Worm (Caenorhabditis elegans) whole organism, L1 larva: Measurements from ENCODE around the gene Y41E3.7.

Source experiments
- C16A3.4 ChIP-seq: fragments of 150-350 bp; optimal IDR thresholded peaks from 2 replicates; lab custom pipeline; 2014; ENCODE audit warnings: missing biosample characterization, missing genetic modification characterization
- alr-1 ChIP-seq: fragments of 200-800 bp; sonication (Bioruptor generic); optimal IDR thresholded peaks from 2 replicates; lab custom pipeline; 2018; ENCODE audit warnings: borderline replicate concordance, mild to moderate bottlenecking, missing genetic modification characterization, missing compliant biosample characterization
- aly-2 ChIP-seq: fragments of 150-350 bp; optimal IDR thresholded peaks from 2 replicates; lab custom pipeline; 2014; ENCODE audit warnings: missing biosample characterization, missing genetic modification characterization
- ceh-8 ChIP-seq: fragments of 200-800 bp; sonication (Bioruptor generic); optimal IDR thresholded peaks from 2 replicates; lab custom pipeline; 2018; ENCODE audit warnings: mild to moderate bottlenecking, missing genetic modification characterization, moderate library complexity, missing compliant biosample characterization
- ceh-82 ChIP-seq, 3 experiments: fragments of 150-350 bp in 1 of 3; sonication (generic microtip) in 2 of 3; optimal IDR thresholded peaks; 2 replicates each; lab custom pipeline; 2014 to 2017; ENCODE audit warnings: missing biosample characterization in 3 of 3, missing genetic modification characterization in 3 of 3
- ces-1 ChIP-seq: fragments of 150-350 bp; optimal IDR thresholded peaks from 2 replicates; lab custom pipeline; 2014; ENCODE audit warnings: missing biosample characterization, missing genetic modification reagents, missing genetic modification characterization
- dpl-1 ChIP-seq, 3 experiments: fragments of 150-350 bp in 2 of 3; sonication (generic microtip) in 1 of 3; optimal IDR thresholded peaks; 2 replicates each; lab custom pipeline; 2014 to 2017; ENCODE audit warnings: missing biosample characterization in 3 of 3, missing genetic modification characterization in 3 of 3, missing genetic modification reagents in 3 of 3
- dsc-1 ChIP-seq: sonication (generic microtip); optimal IDR thresholded peaks from 2 replicates; lab custom pipeline; 2016; ENCODE audit warnings: mild to moderate bottlenecking, missing genetic modification characterization, missing compliant biosample characterization
- efl-1 ChIP-seq, 4 experiments: fragments of 150-350 bp; optimal IDR thresholded peaks in 3 of 4; peaks in 1 of 4; 1 replicate in 1 of 4; 2 replicates in 3 of 4; lab custom pipeline; 2014; ENCODE audit warnings: missing biosample characterization in 2 of 4, missing genetic modification characterization in 2 of 4, missing genetic modification reagents in 2 of 4
- egl-13 ChIP-seq: sonication (generic microtip); optimal IDR thresholded peaks from 2 replicates; lab custom pipeline; 2016; ENCODE audit warnings: missing genotype, missing genetic modification reagents, missing genetic modification characterization, missing compliant biosample characterization
- egl-27 ChIP-seq, 2 experiments: fragments of 150-350 bp in 1 of 2; sonication (generic microtip); optimal IDR thresholded peaks; 3 replicates each; lab custom pipeline; 2017 to 2018; ENCODE audit warnings: missing biosample characterization in 2 of 2, missing genetic modification characterization in 2 of 2, missing genetic modification reagents in 2 of 2
- elt-2 ChIP-seq: sonication (generic microtip); optimal IDR thresholded peaks from 2 replicates; lab custom pipeline; 2016; ENCODE audit warnings: missing genetic modification characterization, mild to moderate bottlenecking, inconsistent platforms, missing compliant biosample characterization, missing genetic modification reagents
- elt-3 ChIP-seq, 6 experiments: fragments of 150-350 bp in 1 of 6; sonication (generic microtip); optimal IDR thresholded peaks; 2 replicates each; lab custom pipeline; 2017 to 2018; ENCODE audit warnings: missing biosample characterization in 6 of 6, missing genetic modification characterization in 6 of 6, inconsistent platforms in 1 of 6
- ets-5 ChIP-seq: fragments of 200-800 bp; sonication (Bioruptor generic); IDR thresholded peaks from 2 replicates; pipeline ENCODE4 v1.3.6; 2022; ENCODE audit warnings: missing genetic modification characterization, missing compliant biosample characterization
- grh-1 ChIP-seq: fragments of 200-800 bp; sonication (Bioruptor generic); IDR thresholded peaks from 2 replicates; pipeline ENCODE4 v1.3.6; 2022; ENCODE audit warnings: missing genetic modification reagents, missing genetic modification characterization, missing compliant biosample characterization
- hlh-17 ChIP-seq: fragments of 200-800 bp; sonication (Bioruptor generic); optimal IDR thresholded peaks from 2 replicates; lab custom pipeline; 2018; ENCODE audit warnings: missing genetic modification characterization, mild to moderate bottlenecking, missing compliant biosample characterization, moderate library complexity, borderline replicate concordance
- hpl-2 ChIP-seq: fragments of 150-350 bp; optimal IDR thresholded peaks from 2 replicates; lab custom pipeline; 2014; ENCODE audit warnings: missing biosample characterization, missing genetic modification reagents, missing genetic modification characterization
- jun-1 ChIP-seq: fragments of 150-350 bp; optimal IDR thresholded peaks from 2 replicates; lab custom pipeline; 2014; ENCODE audit warnings: missing biosample characterization, missing genetic modification reagents, missing genetic modification characterization
- lin-14 ChIP-seq: fragments of 200-800 bp; sonication (Bioruptor generic); optimal IDR thresholded peaks from 2 replicates; lab custom pipeline; 2018; ENCODE audit warnings: mild to moderate bottlenecking, missing genetic modification characterization, moderate library complexity, missing compliant biosample characterization
- lin-35 ChIP-seq, 2 experiments: fragments of 150-350 bp; optimal IDR thresholded peaks; 2 replicates each; lab custom pipeline; 2014; ENCODE audit warnings: missing biosample characterization in 2 of 2, missing genetic modification characterization in 2 of 2, missing genetic modification reagents in 2 of 2
- lin-39 ChIP-seq: fragments of 150-350 bp; optimal IDR thresholded peaks from 2 replicates; lab custom pipeline; 2014; ENCODE audit warnings: missing biosample characterization, missing genetic modification reagents, missing genetic modification characterization
- lir-3 ChIP-seq: sonication (generic microtip); optimal IDR thresholded peaks from 2 replicates; lab custom pipeline; 2016; ENCODE audit warnings: mild to moderate bottlenecking, missing genetic modification characterization, moderate library complexity, missing compliant biosample characterization; ENCODE audit not compliant: poor library complexity
- lsy-2 ChIP-seq, 2 experiments: fragments of 150-350 bp; optimal IDR thresholded peaks; 2 replicates each; lab custom pipeline; 2014; ENCODE audit warnings: missing biosample characterization in 2 of 2, missing genetic modification characterization in 2 of 2
- mef-2 ChIP-seq: fragments of 150-350 bp; optimal IDR thresholded peaks from 2 replicates; lab custom pipeline; 2014; ENCODE audit warnings: missing biosample characterization, missing genetic modification characterization
- nhr-11 ChIP-seq: fragments of 150-350 bp; optimal IDR thresholded peaks from 2 replicates; lab custom pipeline; 2014; ENCODE audit warnings: missing biosample characterization, missing genetic modification characterization
- nhr-12 ChIP-seq: sonication (generic microtip); optimal IDR thresholded peaks from 2 replicates; lab custom pipeline; 2017; ENCODE audit warnings: missing biosample characterization, missing genetic modification characterization
- nhr-28 ChIP-seq: fragments of 150-350 bp; optimal IDR thresholded peaks from 2 replicates; lab custom pipeline; 2014; ENCODE audit warnings: missing biosample characterization, missing genetic modification characterization
- nhr-47 ChIP-seq: sonication (generic microtip); optimal IDR thresholded peaks from 2 replicates; lab custom pipeline; 2016; ENCODE audit warnings: mild to moderate bottlenecking, missing genetic modification characterization, moderate library complexity, missing compliant biosample characterization
- nhr-71 ChIP-seq: sonication (generic microtip); optimal IDR thresholded peaks from 2 replicates; lab custom pipeline; 2016; ENCODE audit warnings: mild to moderate bottlenecking, missing genetic modification characterization, moderate library complexity, missing compliant biosample characterization
- nhr-76 ChIP-seq: sonication (generic microtip); optimal IDR thresholded peaks from 2 replicates; lab custom pipeline; 2017; ENCODE audit warnings: missing biosample characterization, missing genetic modification characterization
- nhr-77 ChIP-seq: fragments of 150-350 bp; optimal IDR thresholded peaks from 2 replicates; lab custom pipeline; 2014; ENCODE audit warnings: missing biosample characterization, missing genetic modification characterization
- nhr-85 ChIP-seq: sonication (generic microtip); peaks from one replicate; lab custom pipeline; 2016; ENCODE audit warnings: missing genetic modification characterization, inconsistent platforms, missing compliant biosample characterization
- nhr-90 ChIP-seq: sonication (generic microtip); optimal IDR thresholded peaks from 2 replicates; lab custom pipeline; 2016; ENCODE audit warnings: mild to moderate bottlenecking, missing genetic modification characterization, missing compliant biosample characterization; ENCODE audit not compliant: poor library complexity
- pax-3 ChIP-seq: fragments of 200-800 bp; sonication (Bioruptor generic); optimal IDR thresholded peaks from 2 replicates; lab custom pipeline; 2018; ENCODE audit warnings: mild to moderate bottlenecking, missing genetic modification characterization, moderate library complexity, missing compliant biosample characterization
- snpc-4 ChIP-seq: fragments of 150-350 bp; optimal IDR thresholded peaks from 2 replicates; lab custom pipeline; 2014; ENCODE audit warnings: missing biosample characterization, missing genetic modification characterization
- snu-23 ChIP-seq: sonication (generic microtip); optimal IDR thresholded peaks from 2 replicates; lab custom pipeline; 2016; ENCODE audit warnings: missing genetic modification characterization, missing compliant biosample characterization
- sox-4 ChIP-seq: sonication (generic microtip); optimal IDR thresholded peaks from 2 replicates; lab custom pipeline; 2016; ENCODE audit warnings: missing genetic modification characterization, missing compliant biosample characterization
- sptf-1 ChIP-seq: fragments of 150-350 bp; optimal IDR thresholded peaks from 2 replicates; lab custom pipeline; 2014; ENCODE audit warnings: missing biosample characterization, missing genetic modification characterization
- tlp-1 ChIP-seq: fragments of 150-350 bp; optimal IDR thresholded peaks from 2 replicates; lab custom pipeline; 2014; ENCODE audit warnings: missing biosample characterization, missing genetic modification characterization
- ztf-4 ChIP-seq: fragments of 150-350 bp; optimal IDR thresholded peaks from 2 replicates; lab custom pipeline; 2014; ENCODE audit warnings: missing biosample characterization, missing genetic modification characterization

Y41E3.7 gene

DNA sequence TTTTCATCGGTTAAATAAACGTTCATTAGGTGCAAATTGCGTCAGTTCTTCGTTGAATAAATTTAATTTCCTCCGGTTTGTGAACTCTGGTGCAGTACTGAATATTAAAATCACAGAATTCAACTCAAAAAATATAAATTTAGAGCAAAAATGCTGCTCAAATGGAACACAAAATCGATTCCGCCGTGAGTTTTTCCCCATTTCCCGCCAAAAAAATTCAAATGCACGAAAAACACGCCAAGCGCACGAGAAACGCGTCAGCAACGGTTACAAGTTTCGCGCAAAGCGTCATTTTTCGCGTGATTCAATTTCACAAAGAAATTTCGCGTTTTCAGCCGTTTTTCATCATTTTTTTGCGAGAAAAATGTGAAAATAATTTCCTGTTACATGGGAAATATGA, 25.6 kb downstream of the Y41E3.7 start, which contains the start of gene hrpu-1 (continued):
- no peak for TF ChIP-seq elt-2 (tag; lab: Kevin White, UChicago)
- no peak for TF ChIP-seq ets-5
- no peak for TF ChIP-seq egl-27 (tag; optimal IDR thresholded peaks at IDR 0.05; lab: Kevin White, UChicago)
- TF ChIP-seq elt-3 (tag; optimal IDR thresholded peaks at IDR 0.05; lab: Kevin White, UChicago): peak in 2 of 6 experiments; percentile 32 to 51
- TF ChIP-seq nhr-77: peak; percentile 72
- TF ChIP-seq dsc-1 (tag; lab: Kevin White, UChicago): peak; percentile 73
- peak; percentile 73 for TF ChIP-seq snpc-4 (tag; lab: Kevin White, UChicago)
- peak; percentile 88 to 94 for TF ChIP-seq lsy-2 (tag; optimal IDR thresholded peaks at IDR 0.05; lab: Kevin White, UChicago)
- no peak for TF ChIP-seq alr-1 (tag; lab: Kevin White, UChicago)
- peak; percentile 74 for TF ChIP-seq lin-39 (tag; lab: Kevin White, UChicago)
- TF ChIP-seq nhr-47 (tag; lab: Kevin White, UChicago): peak; percentile 90

DNA sequence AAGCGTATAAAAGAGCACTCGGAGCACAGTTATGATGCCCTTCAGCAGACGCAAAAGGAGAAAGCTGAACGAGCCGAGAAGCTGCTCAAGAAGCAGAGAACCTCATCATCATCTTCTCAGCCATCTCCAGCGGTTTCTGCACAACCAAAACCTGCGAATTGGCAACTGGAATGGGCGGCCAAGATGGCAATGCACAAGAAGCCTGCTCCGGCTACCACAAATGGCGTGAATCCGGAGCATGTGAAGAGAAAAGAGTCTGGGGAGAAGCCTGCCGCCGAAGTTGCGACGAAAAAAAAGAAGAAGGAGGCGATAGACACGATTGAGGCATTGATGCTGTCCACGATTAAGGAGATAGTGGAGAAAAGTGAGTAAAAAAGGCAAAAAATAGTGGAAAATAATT, 27.3 kb downstream of the Y41E3.7 start:
- no peak for TF ChIP-seq nhr-11
- TF ChIP-seq nhr-85 (tag; lab: Kevin White, UChicago): no peak
- TF ChIP-seq nhr-76 (tag; lab: Kevin White, UChicago): no peak

DNA sequence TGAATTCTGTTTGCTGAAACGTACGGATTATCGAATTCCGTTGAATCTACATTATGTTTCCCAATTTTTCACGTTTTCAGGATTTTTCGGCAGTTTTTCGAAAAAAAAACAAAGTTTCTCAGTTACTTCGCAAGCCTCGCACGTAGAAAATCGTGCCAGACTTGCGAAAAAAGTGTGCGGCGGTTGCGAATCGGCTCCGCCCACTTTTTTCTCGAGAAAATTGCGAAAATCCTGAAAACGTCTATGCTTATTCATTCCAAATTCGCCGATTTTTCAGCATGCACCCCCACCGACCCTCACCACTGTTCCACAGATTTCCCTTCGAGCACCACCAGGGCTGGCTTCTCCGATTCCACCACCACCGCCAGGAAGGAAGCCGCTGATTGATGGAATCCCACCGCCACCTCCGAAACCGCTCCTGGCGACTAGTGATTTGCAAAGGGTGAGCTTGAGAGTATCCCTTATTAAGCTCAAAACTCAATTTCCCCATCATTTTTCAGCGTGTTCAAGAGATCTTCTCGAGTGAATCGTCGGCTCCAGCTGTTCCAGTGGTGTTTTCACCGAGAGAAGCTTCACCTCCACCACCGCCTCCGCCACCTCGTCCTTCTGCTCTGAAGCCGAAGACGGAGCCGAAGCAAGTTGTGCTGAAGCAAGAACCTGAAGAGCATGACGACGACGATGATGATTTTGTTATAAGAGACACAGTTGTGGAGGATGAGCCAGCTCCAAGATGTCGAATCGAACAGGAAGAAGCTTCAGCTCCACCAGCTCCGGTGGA, 28.5 kb downstream of the Y41E3.7 start:
- TF ChIP-seq ceh-8 (peak; percentile 8), efl-1 (optimal IDR thresholded peaks at IDR 0.05; lab: Kevin White, UChicago) (no peak), efl-1 (GFP tag; optimal IDR thresholded peaks at IDR 0.05 in 1 of 2; lab: Kevin White, UChicago) (peak in 1 of 2 experiments; percentile 14), nhr-76 (tag; lab: Kevin White, UChicago) (no peak), lin-35 (GFP tag; optimal IDR thresholded peaks at IDR 0.05; lab: Kevin White, UChicago) (no peak), dsc-1 (tag; lab: Kevin White, UChicago) (no peak), nhr-12 (no peak)

DNA sequence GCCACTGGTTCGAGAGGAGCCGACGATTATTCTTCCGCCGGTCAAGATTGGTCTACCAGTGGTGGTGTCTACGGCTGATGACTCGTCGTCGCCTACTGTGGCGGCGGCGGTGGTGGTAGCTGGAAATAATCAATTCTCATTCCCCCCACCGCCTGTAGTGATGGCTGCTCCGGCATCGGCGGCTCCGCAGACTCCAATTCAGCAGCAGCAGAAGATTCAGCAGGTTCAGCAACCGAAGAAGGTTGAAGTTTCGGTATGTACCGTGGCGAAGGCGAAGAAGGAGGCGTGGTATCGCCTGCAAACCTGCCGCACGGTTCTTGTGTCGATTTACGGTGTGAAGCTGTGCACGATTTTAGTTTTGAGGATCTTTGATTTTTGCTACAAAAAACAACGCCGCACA, 32.3 kb downstream of the Y41E3.7 start:
- TF ChIP-seq jun-1 (tag; lab: Kevin White, UChicago) (no peak), hlh-17 (no peak), efl-1 (optimal IDR thresholded peaks at IDR 0.05; lab: Kevin White, UChicago) (no peak), efl-1 (GFP tag; optimal IDR thresholded peaks at IDR 0.05 in 1 of 2; lab: Kevin White, UChicago) (peak in 1 of 2 experiments; percentile 14), ceh-8 (no peak), nhr-90 (tag; lab: Kevin White, UChicago) (no peak), tlp-1 (tag; lab: Kevin White, UChicago) (no peak), hpl-2 (no peak)

DNA sequence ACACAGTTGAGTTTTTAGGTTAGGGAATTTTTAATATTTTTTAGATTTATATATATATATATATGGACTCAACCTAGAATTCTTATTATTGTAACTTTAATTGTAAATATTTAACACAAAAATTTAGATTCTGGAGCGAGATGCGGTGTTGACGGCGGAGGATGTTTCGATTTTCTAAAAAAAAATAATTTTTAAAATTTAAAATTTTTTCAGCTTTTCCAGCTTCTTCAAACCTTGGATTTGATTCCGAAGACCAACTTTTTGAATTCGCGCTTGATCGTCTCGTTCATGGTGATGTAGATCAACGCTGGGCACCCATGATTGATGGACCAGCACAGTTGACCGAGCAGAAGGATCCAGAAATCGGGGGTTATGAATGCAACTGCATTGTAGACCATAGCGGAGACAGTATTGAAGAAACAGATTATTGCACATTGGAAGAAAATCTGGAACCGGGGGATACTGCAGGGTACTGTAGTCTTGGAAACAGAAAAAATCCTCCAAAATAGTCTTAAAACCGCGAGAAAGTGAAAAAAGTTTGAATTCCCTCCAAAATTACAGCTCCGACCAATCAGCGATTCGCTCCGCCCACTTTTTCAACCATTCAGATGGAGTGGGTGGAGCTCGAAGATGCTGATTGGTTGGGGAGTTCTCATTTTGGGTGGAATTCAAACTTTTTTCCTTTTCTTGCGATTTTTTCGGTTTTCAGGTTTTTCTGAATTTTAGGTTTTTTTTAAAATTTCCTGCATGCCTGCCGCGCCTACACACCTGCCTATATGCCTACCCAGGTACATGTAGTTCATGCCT, 35.7 kb downstream of the Y41E3.7 start:
- TF ChIP-seq lir-3 (no peak), alr-1 (tag; lab: Kevin White, UChicago) (no peak), ceh-82 (tag; optimal IDR thresholded peaks at IDR 0.05; lab: Kevin White, UChicago) (no peak), nhr-12 (no peak), egl-13 (no peak), sox-4 (no peak), dpl-1 (GFP tag; optimal IDR thresholded peaks at IDR 0.05; lab: Kevin White, UChicago) (peak in 2 of 3 experiments; percentile 29 to 35), efl-1 (optimal IDR thresholded peaks at IDR 0.05; lab: Kevin White, UChicago) (peak; percentile 17 to 60), efl-1 (GFP tag; optimal IDR thresholded peaks at IDR 0.05 in 1 of 2; lab: Kevin White, UChicago) (peak; percentile 73 to 86), grh-1 (GFP tag; lab: Robert Waterston, UW) (peak; percentile 32; the same call in 1 of the 2 replicates), pax-3 (tag; lab: Kevin White, UChicago) (no peak), sptf-1 (no peak), ztf-4 (tag; lab: Kevin White, UChicago) (peak; percentile 71), aly-2 (tag; lab: Kevin White, UChicago) (peak; percentile 91), snu-23 (GFP tag; lab: Kevin White, UChicago) (no peak), nhr-28 (no peak), ces-1 (GFP tag; lab: Kevin White, UChicago) (no peak), tlp-1 (tag; lab: Kevin White, UChicago) (no peak), lin-14 (GFP tag; lab: Kevin White, UChicago) (no peak), nhr-71 (tag; lab: Kevin White, UChicago) (peak; percentile 56), C16A3.4 (tag; lab: Kevin White, UChicago) (no peak), mef-2 (no peak)
